Worm (Caenorhabditis elegans) whole organism, L4 larva: ENCODE results near the gene F52G3.5.

Experiments used
- F26F4.8 ChIP-seq: fragments of 200-800 bp; sonication (Bioruptor generic); conservative IDR thresholded peaks from 2 replicates; pipeline ENCODE4 v1.3.6; 2022; ENCODE audit warnings: missing genetic modification characterization, missing compliant biosample characterization
- F37D6.2 ChIP-seq: sonication (generic microtip); optimal IDR thresholded peaks from 2 replicates; lab custom pipeline; 2016; ENCODE audit warnings: mild to moderate bottlenecking, missing genetic modification characterization, missing compliant biosample characterization
- F44E2.7 ChIP-seq: fragments of 200-800 bp; sonication (Bioruptor generic); IDR thresholded peaks from 2 replicates; pipeline ENCODE4 v2.1.2; 2022; ENCODE audit warnings: missing genetic modification characterization, missing compliant biosample characterization
- R02D3.7 ChIP-seq: fragments of 150-350 bp; sonication (generic microtip); optimal IDR thresholded peaks from 3 replicates; lab custom pipeline; 2014; ENCODE audit warnings: missing biosample characterization, missing genetic modification characterization
- Y48G9A.11 ChIP-seq: fragments of 200-800 bp; sonication (Bioruptor generic); IDR thresholded peaks from 2 replicates; pipeline ENCODE4 v1.3.6; 2022; ENCODE audit warnings: missing genetic modification reagents, missing genetic modification characterization, missing compliant biosample characterization
- Y5F2A.4 ChIP-seq: fragments of 200-800 bp; sonication (Bioruptor generic); optimal IDR thresholded peaks from 2 replicates; lab custom pipeline; 2018; ENCODE audit warnings: mild to moderate bottlenecking, missing genetic modification characterization, missing compliant biosample characterization
- Y75B8A.6 ChIP-seq: fragments of 200-800 bp; sonication (Bioruptor generic); IDR thresholded peaks from 2 replicates; pipeline ENCODE4 v1.3.6; 2022; ENCODE audit warnings: missing genetic modification reagents, missing genetic modification characterization, missing compliant biosample characterization
- ZK337.2 ChIP-seq: fragments of 200-800 bp; sonication (Bioruptor generic); IDR thresholded peaks from 2 replicates; pipeline ENCODE4 v1.3.6; 2022; ENCODE audit warnings: missing genetic modification reagents, missing genetic modification characterization, missing compliant biosample characterization
- aly-2 ChIP-seq: sonication (generic microtip); optimal IDR thresholded peaks from 2 replicates; lab custom pipeline; 2018; ENCODE audit warnings: missing biosample characterization, missing genetic modification characterization
- arid-1 ChIP-seq: fragments of 200-800 bp; sonication (Bioruptor generic); conservative IDR thresholded peaks from 2 replicates; pipeline ENCODE4 v1.3.6; 2022; ENCODE audit warnings: missing genetic modification reagents, missing genetic modification characterization, missing compliant biosample characterization
- ceh-20 ChIP-seq: fragments of 200-800 bp; sonication (Bioruptor generic); IDR thresholded peaks from 2 replicates; pipeline ENCODE4 v1.3.6; 2022; ENCODE audit warnings: missing genetic modification reagents, missing genetic modification characterization, missing compliant biosample characterization
- ceh-28 ChIP-seq: fragments of 150-350 bp; optimal IDR thresholded peaks from 2 replicates; lab custom pipeline; 2014; ENCODE audit warnings: missing biosample characterization, missing genetic modification reagents, missing genetic modification characterization
- ceh-44 ChIP-seq: fragments of 200-800 bp; sonication (Bioruptor generic); IDR thresholded peaks from 2 replicates; pipeline ENCODE4 v1.3.6; 2022; ENCODE audit warnings: missing genetic modification reagents, missing genetic modification characterization, missing compliant biosample characterization
- daf-16 ChIP-seq, 3 experiments: sonication (generic microtip); optimal IDR thresholded peaks; 2 replicates each; lab custom pipeline; 2016 to 2017; ENCODE audit warnings: missing genetic modification characterization in 3 of 3, missing genetic modification reagents in 3 of 3, mild to moderate bottlenecking in 2 of 3, missing compliant biosample characterization in 2 of 3, missing biosample characterization in 1 of 3, moderate library complexity in 1 of 3
- dmd-6 ChIP-seq: fragments of 200-800 bp; sonication (Bioruptor generic); IDR thresholded peaks from 2 replicates; pipeline ENCODE4 v1.3.6; 2022; ENCODE audit warnings: missing genetic modification reagents, missing genetic modification characterization, missing compliant biosample characterization
- dmd-9 ChIP-seq: fragments of 200-800 bp; sonication (Bioruptor generic); IDR thresholded peaks from 2 replicates; pipeline ENCODE4 v1.3.6; 2022; ENCODE audit warnings: missing genetic modification reagents, missing genetic modification characterization, missing compliant biosample characterization
- duxl-1 ChIP-seq: sonication (generic microtip); optimal IDR thresholded peaks from 2 replicates; lab custom pipeline; 2016; ENCODE audit warnings: mild to moderate bottlenecking, missing genetic modification characterization, moderate library complexity, missing compliant biosample characterization; ENCODE audit not compliant: poor library complexity
- dve-1 ChIP-seq: sonication (generic microtip); optimal IDR thresholded peaks from 2 replicates; lab custom pipeline; 2017; ENCODE audit warnings: antibody characterized with exemption, mild to moderate bottlenecking, missing genetic modification characterization, missing compliant biosample characterization; ENCODE audit not compliant: insufficient read depth
- fkh-10 ChIP-seq: fragments of 150-350 bp; optimal IDR thresholded peaks from 2 replicates; lab custom pipeline; 2014; ENCODE audit warnings: missing biosample characterization, missing genetic modification reagents, missing genetic modification characterization
- fos-1 ChIP-seq: fragments of 150-350 bp; optimal IDR thresholded peaks from 2 replicates; lab custom pipeline; 2014; ENCODE audit warnings: missing biosample characterization, missing genetic modification characterization
- gei-8 ChIP-seq: fragments of 200-800 bp; sonication (Bioruptor generic); optimal IDR thresholded peaks from 2 replicates; lab custom pipeline; 2018; ENCODE audit warnings: mild to moderate bottlenecking, missing genetic modification characterization, missing compliant biosample characterization
- hif-1 ChIP-seq, 2 experiments: sonication (generic microtip); optimal IDR thresholded peaks; 2 replicates each; lab custom pipeline; 2016 to 2017; ENCODE audit warnings: missing compliant biosample characterization in 2 of 2, missing genetic modification characterization in 2 of 2, missing genetic modification reagents in 2 of 2, missing genotype in 2 of 2, mild to moderate bottlenecking in 1 of 2
- hlh-11 ChIP-seq: fragments of 200-800 bp; sonication (Bioruptor generic); optimal IDR thresholded peaks from 2 replicates; lab custom pipeline; 2018; ENCODE audit warnings: mild to moderate bottlenecking, missing genetic modification characterization, missing compliant biosample characterization
- hmg-1.1 ChIP-seq: fragments of 200-800 bp; sonication (Bioruptor generic); IDR thresholded peaks from 2 replicates; pipeline ENCODE4 v1.3.6; 2022; ENCODE audit warnings: missing genetic modification reagents, missing genetic modification characterization, missing compliant biosample characterization
- lin-1 ChIP-seq: fragments of 200-800 bp; sonication (Bioruptor generic); IDR thresholded peaks from 2 replicates; pipeline ENCODE4 v1.3.6; 2022; ENCODE audit warnings: missing genetic modification reagents, missing genetic modification characterization, missing compliant biosample characterization
- lin-15B ChIP-seq: fragments of 150-350 bp; sonication (generic microtip); optimal IDR thresholded peaks from 3 replicates; lab custom pipeline; 2014; ENCODE audit warnings: missing biosample characterization, missing genetic modification characterization
- lin-29 ChIP-seq: fragments of 200-800 bp; sonication (Bioruptor generic); IDR thresholded peaks from 2 replicates; pipeline ENCODE4 v1.3.6; 2022; ENCODE audit warnings: missing genetic modification reagents, missing genetic modification characterization, missing compliant biosample characterization
- lir-3 ChIP-seq: sonication (generic microtip); optimal IDR thresholded peaks from 2 replicates; lab custom pipeline; 2016; ENCODE audit warnings: mild to moderate bottlenecking, missing genetic modification characterization, missing compliant biosample characterization
- lsy-2 ChIP-seq, 2 experiments: fragments of 150-350 bp in 1 of 2; sonication (generic microtip) in 1 of 2; optimal IDR thresholded peaks; 2 replicates each; lab custom pipeline; 2014 to 2017; ENCODE audit warnings: missing biosample characterization in 2 of 2, missing genetic modification characterization in 2 of 2
- mxl-3 ChIP-seq: fragments of 200-800 bp; sonication (Bioruptor generic); optimal IDR thresholded peaks from 2 replicates; lab custom pipeline; 2018; ENCODE audit warnings: mild to moderate bottlenecking, missing genetic modification characterization, missing compliant biosample characterization
- nhr-10 ChIP-seq: fragments of 150-350 bp; optimal IDR thresholded peaks from 2 replicates; lab custom pipeline; 2014; ENCODE audit warnings: missing biosample characterization, missing genetic modification characterization
- nhr-102 ChIP-seq: sonication (generic microtip); optimal IDR thresholded peaks from 2 replicates; lab custom pipeline; 2016; ENCODE audit warnings: mild to moderate bottlenecking, missing genetic modification characterization, moderate library complexity, missing compliant biosample characterization
- nhr-25 ChIP-seq: sonication (generic microtip); optimal IDR thresholded peaks from 2 replicates; lab custom pipeline; 2017; ENCODE audit warnings: missing genetic modification characterization, mild to moderate bottlenecking, missing compliant biosample characterization, antibody characterized with exemption, moderate library complexity, borderline replicate concordance; ENCODE audit not compliant: insufficient read depth
- nhr-28 ChIP-seq: fragments of 150-350 bp; optimal IDR thresholded peaks from 2 replicates; lab custom pipeline; 2014; ENCODE audit warnings: missing biosample characterization, missing genetic modification characterization
- nhr-48 ChIP-seq: sonication (generic microtip); optimal IDR thresholded peaks from 2 replicates; lab custom pipeline; 2016; ENCODE audit warnings: mild to moderate bottlenecking, missing genetic modification characterization, missing compliant biosample characterization
- nhr-6 ChIP-seq: fragments of 150-350 bp; optimal IDR thresholded peaks from 2 replicates; lab custom pipeline; 2014; ENCODE audit warnings: missing biosample characterization, missing genetic modification characterization
- nhr-77 ChIP-seq: fragments of 150-350 bp; optimal IDR thresholded peaks from 2 replicates; lab custom pipeline; 2014; ENCODE audit warnings: missing biosample characterization, missing genetic modification characterization
- pha-4 ChIP-seq, 2 experiments: fragments of 150-350 bp in 1 of 2; fragments of 200-800 bp in 1 of 2; sonication (Bioruptor generic) in 1 of 2; IDR thresholded peaks in 1 of 2; optimal IDR thresholded peaks in 1 of 2; 2 replicates each; pipeline versions ENCODE4 v1.3.6 to Lab custom; 2014 to 2022; ENCODE audit warnings: missing genetic modification characterization in 2 of 2, missing genetic modification reagents in 2 of 2, missing biosample characterization in 1 of 2, missing compliant biosample characterization in 1 of 2
- php-3 ChIP-seq: fragments of 200-800 bp; sonication (Bioruptor generic); IDR thresholded peaks from 2 replicates; pipeline ENCODE4 v1.3.6; 2022; ENCODE audit warnings: missing genetic modification reagents, missing genetic modification characterization, missing compliant biosample characterization
- pqm-1 ChIP-seq: sonication (generic microtip); optimal IDR thresholded peaks from 2 replicates; lab custom pipeline; 2017; ENCODE audit warnings: missing biosample characterization, missing genetic modification characterization
- rbr-2 ChIP-seq: sonication (generic microtip); optimal IDR thresholded peaks from 2 replicates; lab custom pipeline; 2016; ENCODE audit warnings: missing genotype, missing genetic modification characterization, missing compliant biosample characterization
- saeg-2 ChIP-seq: fragments of 200-800 bp; sonication (Bioruptor generic); IDR thresholded peaks from 2 replicates; pipeline ENCODE4 v1.3.6; 2022; ENCODE audit warnings: missing genetic modification reagents, missing genetic modification characterization, missing compliant biosample characterization
- set-16 ChIP-seq: fragments of 200-800 bp; sonication (Bioruptor generic); IDR thresholded peaks from 2 replicates; pipeline ENCODE4 v1.3.6; 2022; ENCODE audit warnings: missing genetic modification reagents, missing genetic modification characterization, missing compliant biosample characterization
- snpc-4 ChIP-seq: fragments of 150-350 bp; optimal IDR thresholded peaks from 2 replicates; lab custom pipeline; 2014; ENCODE audit warnings: missing biosample characterization, missing genetic modification characterization
- spr-1 ChIP-seq: sonication (generic microtip); optimal IDR thresholded peaks from 2 replicates; lab custom pipeline; 2016; ENCODE audit warnings: mild to moderate bottlenecking, missing genetic modification characterization, missing compliant biosample characterization
- unc-39 ChIP-seq: sonication (generic microtip); optimal IDR thresholded peaks from 2 replicates; lab custom pipeline; 2017; ENCODE audit warnings: missing biosample characterization, missing genetic modification characterization
- unc-62 ChIP-seq, 3 experiments: fragments of 150-350 bp in 1 of 3; sonication (generic microtip); optimal IDR thresholded peaks in 2 of 3; peaks in 1 of 3; 1 replicate in 1 of 3; 2 replicates in 2 of 3; lab custom pipeline; 2014 to 2017; ENCODE audit warnings: missing biosample characterization in 3 of 3, missing genetic modification characterization in 3 of 3, missing genetic modification reagents in 3 of 3, missing genotype in 1 of 3
- zag-1 ChIP-seq: fragments of 150-350 bp; optimal IDR thresholded peaks from 2 replicates; lab custom pipeline; 2014; ENCODE audit warnings: missing biosample characterization, missing genetic modification characterization
- zfp-2 ChIP-seq: sonication (generic microtip); optimal IDR thresholded peaks from 2 replicates; lab custom pipeline; 2016; ENCODE audit warnings: mild to moderate bottlenecking, missing genetic modification characterization, missing compliant biosample characterization
- zip-11 ChIP-seq: fragments of 200-800 bp; sonication (Bioruptor generic); IDR thresholded peaks from 2 replicates; pipeline ENCODE4 v1.3.6; 2022; ENCODE audit warnings: missing genetic modification characterization, missing compliant biosample characterization

The F52G3.5 gene

ce11 chrX:16995886-16996283, 19.9 kb upstream of the F52G3.5 start:
- TF ChIP-seq fkh-10 (GFP tag; lab: Kevin White, UChicago), result no peak
- no peak for TF ChIP-seq nhr-77 (tag; lab: Kevin White, UChicago)
- no peak for TF ChIP-seq set-16 (GFP tag; lab: Robert Waterston, UW)
- peak; percentile 40 for TF ChIP-seq dve-1 (tag; lab: Kevin White, UChicago)
- no peak for TF ChIP-seq F44E2.7 (GFP tag; lab: Robert Waterston, UW)
- no peak for TF ChIP-seq unc-39 (tag; lab: Kevin White, UChicago)
- TF ChIP-seq gei-8 (GFP tag; lab: Kevin White, UChicago), result no peak
- no peak for TF ChIP-seq snpc-4 (tag; lab: Kevin White, UChicago)
- TF ChIP-seq pqm-1, result peak; percentile 55
- TF ChIP-seq Y75B8A.6 (GFP tag; lab: Robert Waterston, UW), result no peak
- no peak for TF ChIP-seq daf-16 (GFP tag; optimal IDR thresholded peaks at IDR 0.05; lab: Kevin White, UChicago)
- peak; percentile 88 for TF ChIP-seq daf-16 (tag; optimal IDR thresholded peaks at IDR 0.05; lab: Kevin White, UChicago)
- peak; percentile 49 for TF ChIP-seq nhr-6
- no peak for TF ChIP-seq nhr-25
- peak; percentile 58 for TF ChIP-seq hlh-11 (tag; lab: Kevin White, UChicago)
- TF ChIP-seq ceh-20, result no peak
- no peak for TF ChIP-seq lin-29
- no peak for TF ChIP-seq hif-1 (tag; optimal IDR thresholded peaks at IDR 0.05; lab: Kevin White, UChicago)
- TF ChIP-seq nhr-10 (tag; lab: Kevin White, UChicago), result no peak
- no peak for TF ChIP-seq aly-2 (tag; lab: Kevin White, UChicago)
- no peak for TF ChIP-seq F37D6.2 (tag; lab: Kevin White, UChicago)
- peak; percentile 39; the same call in 1 of the 2 replicates for TF ChIP-seq php-3
- no peak for TF ChIP-seq nhr-102 (tag; lab: Kevin White, UChicago)
- no peak for TF ChIP-seq nhr-48 (tag; lab: Kevin White, UChicago)
- TF ChIP-seq R02D3.7 (tag; lab: Kevin White, UChicago), result no peak
- no peak for TF ChIP-seq Y48G9A.11 (GFP tag; lab: Robert Waterston, UW)
- no peak for TF ChIP-seq lin-15B (tag; lab: Kevin White, UChicago)
- peak; percentile 72 for TF ChIP-seq dmd-6 (GFP tag; lab: Robert Waterston, UW)
- TF ChIP-seq Y5F2A.4 (GFP tag; lab: Kevin White, UChicago), result no peak
- no peak for TF ChIP-seq lin-1 (GFP tag; lab: Robert Waterston, UW)
- TF ChIP-seq duxl-1 (tag; lab: Kevin White, UChicago), result no peak
- TF ChIP-seq zip-11 (GFP tag; lab: Robert Waterston, UW), result no peak
- TF ChIP-seq zag-1 (tag; lab: Kevin White, UChicago), result no peak
- TF ChIP-seq ZK337.2 (GFP tag; lab: Robert Waterston, UW), result no peak
- no peak for TF ChIP-seq lsy-2 (tag; optimal IDR thresholded peaks at IDR 0.05; lab: Kevin White, UChicago)
- no peak for TF ChIP-seq arid-1
- no peak for TF ChIP-seq hmg-1.1 (GFP tag; lab: Robert Waterston, UW)
- no peak for TF ChIP-seq spr-1
- TF ChIP-seq nhr-28 (tag; lab: Kevin White, UChicago), result peak; percentile 34
- no peak for TF ChIP-seq mxl-3
- TF ChIP-seq unc-62 (GFP tag; optimal IDR thresholded peaks at IDR 0.05 in 1 of 2; lab: Kevin White, UChicago), result no peak
- TF ChIP-seq unc-62 (tag; optimal IDR thresholded peaks at IDR 0.05; lab: Kevin White, UChicago), result no peak
- no peak for TF ChIP-seq ceh-28 (tag; lab: Kevin White, UChicago)
- no peak for TF ChIP-seq lir-3 (tag; lab: Kevin White, UChicago)
- no peak for TF ChIP-seq dmd-9 (GFP tag; lab: Robert Waterston, UW)
- TF ChIP-seq ceh-44 (GFP tag; lab: Robert Waterston, UW), result no peak
- TF ChIP-seq F26F4.8 (GFP tag; lab: Robert Waterston, UW), result no peak
- no peak for TF ChIP-seq rbr-2
- TF ChIP-seq fos-1 (tag; lab: Kevin White, UChicago), result no peak
- no peak for TF ChIP-seq saeg-2 (GFP tag; lab: Robert Waterston, UW)
- TF ChIP-seq pha-4 (GFP tag; IDR thresholded peaks at IDR 0.05; lab: Robert Waterston, UW), result no peak
- TF ChIP-seq pha-4 (tag; optimal IDR thresholded peaks at IDR 0.05; lab: Kevin White, UChicago), result no peak
- TF ChIP-seq zfp-2 (tag; lab: Kevin White, UChicago), result no peak
